Worm (Caenorhabditis elegans) whole organism, young adult: ENCODE data around the gene clc-6.

Experiments
- ama-1 ChIP-seq, 3 experiments: fragments of 150-350 bp in 1 of 3; sonication (generic microtip) in 2 of 3; optimal IDR thresholded peaks; 2 replicates each; lab custom pipeline; 2014 to 2018; ENCODE audit warnings: missing biosample characterization in 2 of 3, missing genetic modification characterization in 2 of 3, missing genetic modification reagents in 2 of 3
- attf-6 ChIP-seq: fragments of 200-800 bp; sonication (Bioruptor generic); IDR thresholded peaks from 2 replicates; pipeline ENCODE4 v1.3.6; 2022; ENCODE audit warnings: missing genetic modification reagents, missing genetic modification characterization, missing compliant biosample characterization
- dox-1 ChIP-seq: fragments of 200-800 bp; sonication (Bioruptor generic); IDR thresholded peaks from 2 replicates; pipeline ENCODE4 v1.3.6; 2022; ENCODE audit warnings: missing genetic modification reagents, missing genetic modification characterization, missing compliant biosample characterization
- hmg-20 ChIP-seq: fragments of 200-800 bp; sonication (Bioruptor generic); IDR thresholded peaks from 2 replicates; pipeline ENCODE4 v1.3.6; 2022; ENCODE audit warnings: missing genetic modification reagents, missing genetic modification characterization, missing compliant biosample characterization
- lsl-1 ChIP-seq: fragments of 200-800 bp; sonication (Bioruptor generic); optimal IDR thresholded peaks from 2 replicates; lab custom pipeline; 2018; ENCODE audit warnings: mild to moderate bottlenecking, missing genetic modification characterization, moderate library complexity, missing compliant biosample characterization
- mcd-1 ChIP-seq: fragments of 200-800 bp; sonication (Bioruptor generic); IDR thresholded peaks from 2 replicates; pipeline ENCODE4 v1.3.6; 2022; ENCODE audit warnings: missing genetic modification reagents, missing genetic modification characterization, missing compliant biosample characterization
- unc-62 ChIP-seq: fragments of 150-350 bp; optimal IDR thresholded peaks from 2 replicates; lab custom pipeline; 2014; ENCODE audit warnings: missing biosample characterization, missing genetic modification reagents, missing genetic modification characterization
- zfh-2 ChIP-seq: fragments of 200-800 bp; sonication (Bioruptor generic); conservative IDR thresholded peaks from 2 replicates; pipeline ENCODE4 v1.3.6; 2022; ENCODE audit warnings: missing genetic modification reagents, missing genetic modification characterization, missing compliant biosample characterization

- TF ChIP-seq hmg-20 (no peak), ama-1 (optimal IDR thresholded peaks at IDR 0.05; lab: Kevin White, UChicago) (no peak), ama-1 (GFP tag; optimal IDR thresholded peaks at IDR 0.05; lab: Kevin White, UChicago) (no peak), unc-62 (no peak), lsl-1 (GFP tag; lab: Kevin White, UChicago) (no peak), zfh-2 (GFP tag; lab: Robert Waterston, UW) (no peak), mcd-1 (no peak), dox-1 (GFP tag; lab: Robert Waterston, UW) (no peak), attf-6 (no peak)
Observed at ce11 chrV:11220936-11221335, 24.9 kb upstream of the clc-6 start, which contains the start of gene T19B10.2.
